Worm (Caenorhabditis elegans) whole organism, L4 larva: ENCODE results near the gene smg-4.

Experiments
- F10B5.3 ChIP-seq: sonication (generic microtip); optimal IDR thresholded peaks from 2 replicates; lab custom pipeline; 2016; ENCODE audit warnings: mild to moderate bottlenecking, missing genetic modification characterization, missing compliant biosample characterization
- F44E2.7 ChIP-seq: fragments of 200-800 bp; sonication (Bioruptor generic); IDR thresholded peaks from 2 replicates; pipeline ENCODE4 v2.1.2; 2022; ENCODE audit warnings: missing genetic modification characterization, missing compliant biosample characterization
- T20F7.1 ChIP-seq: fragments of 200-800 bp; sonication (Bioruptor generic); optimal IDR thresholded peaks from 2 replicates; lab custom pipeline; 2018; ENCODE audit warnings: mild to moderate bottlenecking, missing genetic modification characterization, missing compliant biosample characterization
- Y5F2A.4 ChIP-seq: fragments of 200-800 bp; sonication (Bioruptor generic); optimal IDR thresholded peaks from 2 replicates; lab custom pipeline; 2018; ENCODE audit warnings: mild to moderate bottlenecking, missing genetic modification characterization, missing compliant biosample characterization
- ceh-20 ChIP-seq: fragments of 200-800 bp; sonication (Bioruptor generic); IDR thresholded peaks from 2 replicates; pipeline ENCODE4 v1.3.6; 2022; ENCODE audit warnings: missing genetic modification reagents, missing genetic modification characterization, missing compliant biosample characterization
- ceh-28 ChIP-seq: fragments of 150-350 bp; optimal IDR thresholded peaks from 2 replicates; lab custom pipeline; 2014; ENCODE audit warnings: missing biosample characterization, missing genetic modification reagents, missing genetic modification characterization
- ceh-32 ChIP-seq: sonication (generic microtip); optimal IDR thresholded peaks from 2 replicates; lab custom pipeline; 2016; ENCODE audit warnings: mild to moderate bottlenecking, missing genetic modification characterization, missing compliant biosample characterization; ENCODE audit not compliant: poor library complexity
- ceh-62 ChIP-seq: sonication (generic microtip); optimal IDR thresholded peaks from 2 replicates; lab custom pipeline; 2017; ENCODE audit warnings: missing biosample characterization, missing genetic modification characterization
- ces-1 ChIP-seq: fragments of 150-350 bp; sonication (generic microtip); optimal IDR thresholded peaks from 4 replicates; lab custom pipeline; 2014; ENCODE audit warnings: missing biosample characterization, missing genetic modification reagents, missing genetic modification characterization
- cey-2 ChIP-seq: sonication (generic microtip); optimal IDR thresholded peaks from 3 replicates; lab custom pipeline; 2017; ENCODE audit warnings: missing genetic modification characterization, mild to moderate bottlenecking, missing compliant biosample characterization, antibody characterized with exemption, borderline replicate concordance; ENCODE audit not compliant: insufficient read depth
- daf-12 ChIP-seq: fragments of 150-350 bp; optimal IDR thresholded peaks from 2 replicates; lab custom pipeline; 2014; ENCODE audit warnings: missing biosample characterization, missing genetic modification reagents, missing genetic modification characterization
- daf-19 ChIP-seq: fragments of 200-800 bp; sonication (Bioruptor generic); conservative IDR thresholded peaks from 2 replicates; pipeline ENCODE4 v1.3.6; 2022; ENCODE audit warnings: missing genetic modification characterization, missing compliant biosample characterization
- dmd-6 ChIP-seq: fragments of 200-800 bp; sonication (Bioruptor generic); IDR thresholded peaks from 2 replicates; pipeline ENCODE4 v1.3.6; 2022; ENCODE audit warnings: missing genetic modification reagents, missing genetic modification characterization, missing compliant biosample characterization
- dmd-8 ChIP-seq: fragments of 200-800 bp; sonication (Bioruptor generic); IDR thresholded peaks from 2 replicates; pipeline ENCODE4 v1.3.6; 2022; ENCODE audit warnings: missing genetic modification characterization, missing compliant biosample characterization
- dmd-9 ChIP-seq: fragments of 200-800 bp; sonication (Bioruptor generic); IDR thresholded peaks from 2 replicates; pipeline ENCODE4 v1.3.6; 2022; ENCODE audit warnings: missing genetic modification reagents, missing genetic modification characterization, missing compliant biosample characterization
- egl-27 ChIP-seq: sonication (generic microtip); optimal IDR thresholded peaks from 3 replicates; lab custom pipeline; 2017; ENCODE audit warnings: missing biosample characterization, missing genetic modification reagents, missing genetic modification characterization
- hif-1 ChIP-seq, 2 experiments: sonication (generic microtip); optimal IDR thresholded peaks; 2 replicates each; lab custom pipeline; 2016 to 2017; ENCODE audit warnings: missing compliant biosample characterization in 2 of 2, missing genetic modification characterization in 2 of 2, missing genetic modification reagents in 2 of 2, missing genotype in 2 of 2, mild to moderate bottlenecking in 1 of 2
- hlh-30 ChIP-seq: sonication (generic microtip); optimal IDR thresholded peaks from 2 replicates; lab custom pipeline; 2017; ENCODE audit warnings: antibody characterized with exemption, mild to moderate bottlenecking, missing genetic modification characterization, missing compliant biosample characterization; ENCODE audit not compliant: insufficient read depth
- jun-1 ChIP-seq: fragments of 150-350 bp; optimal IDR thresholded peaks from 2 replicates; lab custom pipeline; 2014; ENCODE audit warnings: missing biosample characterization, missing genetic modification reagents, missing genetic modification characterization
- lin-1 ChIP-seq: fragments of 200-800 bp; sonication (Bioruptor generic); IDR thresholded peaks from 2 replicates; pipeline ENCODE4 v1.3.6; 2022; ENCODE audit warnings: missing genetic modification reagents, missing genetic modification characterization, missing compliant biosample characterization
- lin-13 ChIP-seq: fragments of 150-350 bp; optimal IDR thresholded peaks from 2 replicates; lab custom pipeline; 2014; ENCODE audit warnings: missing biosample characterization, missing genetic modification reagents, missing genetic modification characterization
- lin-15B ChIP-seq: fragments of 150-350 bp; sonication (generic microtip); optimal IDR thresholded peaks from 3 replicates; lab custom pipeline; 2014; ENCODE audit warnings: missing biosample characterization, missing genetic modification characterization
- lin-29 ChIP-seq: fragments of 200-800 bp; sonication (Bioruptor generic); IDR thresholded peaks from 2 replicates; pipeline ENCODE4 v1.3.6; 2022; ENCODE audit warnings: missing genetic modification reagents, missing genetic modification characterization, missing compliant biosample characterization
- lin-39 ChIP-seq: fragments of 150-350 bp; optimal IDR thresholded peaks from 2 replicates; lab custom pipeline; 2014; ENCODE audit warnings: missing biosample characterization, missing genetic modification reagents, missing genetic modification characterization
- lir-3 ChIP-seq: sonication (generic microtip); optimal IDR thresholded peaks from 2 replicates; lab custom pipeline; 2016; ENCODE audit warnings: mild to moderate bottlenecking, missing genetic modification characterization, missing compliant biosample characterization
- lsy-2 ChIP-seq, 2 experiments: fragments of 150-350 bp in 1 of 2; sonication (generic microtip) in 1 of 2; optimal IDR thresholded peaks; 2 replicates each; lab custom pipeline; 2014 to 2017; ENCODE audit warnings: missing biosample characterization in 2 of 2, missing genetic modification characterization in 2 of 2
- madf-5 ChIP-seq, 2 experiments: fragments of 200-800 bp; sonication (Bioruptor generic); IDR thresholded peaks; 2 replicates each; pipeline ENCODE4 v1.3.6; 2022; ENCODE audit warnings: missing compliant biosample characterization in 2 of 2, missing genetic modification characterization in 2 of 2
- mes-2 ChIP-seq: sonication (generic microtip); optimal IDR thresholded peaks from 2 replicates; lab custom pipeline; 2016; ENCODE audit warnings: missing genotype, mild to moderate bottlenecking, missing genetic modification characterization, missing compliant biosample characterization; ENCODE audit not compliant: poor library complexity, severe bottlenecking
- mxl-2 ChIP-seq: fragments of 200-800 bp; sonication (Bioruptor generic); conservative IDR thresholded peaks from 2 replicates; pipeline ENCODE4 v1.3.6; 2022; ENCODE audit warnings: missing genetic modification reagents, missing genetic modification characterization, missing compliant biosample characterization
- nhr-102 ChIP-seq: sonication (generic microtip); optimal IDR thresholded peaks from 2 replicates; lab custom pipeline; 2016; ENCODE audit warnings: mild to moderate bottlenecking, missing genetic modification characterization, moderate library complexity, missing compliant biosample characterization
- nhr-11 ChIP-seq: fragments of 150-350 bp; optimal IDR thresholded peaks from 2 replicates; lab custom pipeline; 2014; ENCODE audit warnings: missing biosample characterization, missing genetic modification characterization
- nhr-237 ChIP-seq: sonication (generic microtip); optimal IDR thresholded peaks from 2 replicates; lab custom pipeline; 2017; ENCODE audit warnings: missing biosample characterization, missing genetic modification characterization
- nhr-25 ChIP-seq: sonication (generic microtip); optimal IDR thresholded peaks from 2 replicates; lab custom pipeline; 2017; ENCODE audit warnings: missing genetic modification characterization, mild to moderate bottlenecking, missing compliant biosample characterization, antibody characterized with exemption, moderate library complexity, borderline replicate concordance; ENCODE audit not compliant: insufficient read depth
- nhr-28 ChIP-seq: fragments of 150-350 bp; optimal IDR thresholded peaks from 2 replicates; lab custom pipeline; 2014; ENCODE audit warnings: missing biosample characterization, missing genetic modification characterization
- nhr-41 ChIP-seq: fragments of 200-800 bp; sonication (Bioruptor generic); IDR thresholded peaks from 2 replicates; pipeline ENCODE4 v1.3.6; 2022; ENCODE audit warnings: missing genetic modification reagents, missing genetic modification characterization, missing compliant biosample characterization
- nhr-6 ChIP-seq: fragments of 150-350 bp; optimal IDR thresholded peaks from 2 replicates; lab custom pipeline; 2014; ENCODE audit warnings: missing biosample characterization, missing genetic modification characterization
- pha-4 ChIP-seq, 2 experiments: fragments of 150-350 bp in 1 of 2; fragments of 200-800 bp in 1 of 2; sonication (Bioruptor generic) in 1 of 2; IDR thresholded peaks in 1 of 2; optimal IDR thresholded peaks in 1 of 2; 2 replicates each; pipeline versions ENCODE4 v1.3.6 to Lab custom; 2014 to 2022; ENCODE audit warnings: missing genetic modification characterization in 2 of 2, missing genetic modification reagents in 2 of 2, missing biosample characterization in 1 of 2, missing compliant biosample characterization in 1 of 2
- saeg-2 ChIP-seq: fragments of 200-800 bp; sonication (Bioruptor generic); IDR thresholded peaks from 2 replicates; pipeline ENCODE4 v1.3.6; 2022; ENCODE audit warnings: missing genetic modification reagents, missing genetic modification characterization, missing compliant biosample characterization
- sdz-12 ChIP-seq: fragments of 200-800 bp; sonication (Bioruptor generic); optimal IDR thresholded peaks from 2 replicates; lab custom pipeline; 2018; ENCODE audit warnings: mild to moderate bottlenecking, missing genetic modification characterization, missing compliant biosample characterization
- skn-1 ChIP-seq: fragments of 150-350 bp; optimal IDR thresholded peaks from 2 replicates; lab custom pipeline; 2014; ENCODE audit warnings: missing biosample characterization, missing genetic modification characterization
- snpc-1.2 ChIP-seq: fragments of 200-800 bp; sonication (Bioruptor generic); IDR thresholded peaks from 2 replicates; pipeline ENCODE4 v1.3.6; 2022; ENCODE audit warnings: missing genetic modification reagents, missing genetic modification characterization, missing compliant biosample characterization
- spr-1 ChIP-seq: sonication (generic microtip); optimal IDR thresholded peaks from 2 replicates; lab custom pipeline; 2016; ENCODE audit warnings: mild to moderate bottlenecking, missing genetic modification characterization, missing compliant biosample characterization
- tag-97 ChIP-seq: fragments of 200-800 bp; sonication (Bioruptor generic); IDR thresholded peaks from 2 replicates; pipeline ENCODE4 v1.3.6; 2022; ENCODE audit warnings: missing genetic modification characterization, missing compliant biosample characterization
- unc-130 ChIP-seq: sonication (generic microtip); optimal IDR thresholded peaks from 2 replicates; lab custom pipeline; 2016; ENCODE audit warnings: missing genetic modification reagents, missing genetic modification characterization, missing compliant biosample characterization
- unc-39 ChIP-seq: sonication (generic microtip); optimal IDR thresholded peaks from 2 replicates; lab custom pipeline; 2017; ENCODE audit warnings: missing biosample characterization, missing genetic modification characterization
- vab-7 ChIP-seq: fragments of 200-800 bp; sonication (Bioruptor generic); IDR thresholded peaks from 2 replicates; pipeline ENCODE4 v1.3.6; 2022; ENCODE audit warnings: missing genetic modification reagents, missing genetic modification characterization, missing compliant biosample characterization
- zip-11 ChIP-seq: fragments of 200-800 bp; sonication (Bioruptor generic); IDR thresholded peaks from 2 replicates; pipeline ENCODE4 v1.3.6; 2022; ENCODE audit warnings: missing genetic modification characterization, missing compliant biosample characterization
- ztf-11 ChIP-seq: fragments of 150-350 bp; optimal IDR thresholded peaks from 2 replicates; lab custom pipeline; 2014; ENCODE audit warnings: missing biosample characterization, missing genetic modification characterization
- ztf-7 ChIP-seq: fragments of 150-350 bp; optimal IDR thresholded peaks from 2 replicates; lab custom pipeline; 2014; ENCODE audit warnings: missing biosample characterization, missing genetic modification characterization

The smg-4 gene

DNA sequence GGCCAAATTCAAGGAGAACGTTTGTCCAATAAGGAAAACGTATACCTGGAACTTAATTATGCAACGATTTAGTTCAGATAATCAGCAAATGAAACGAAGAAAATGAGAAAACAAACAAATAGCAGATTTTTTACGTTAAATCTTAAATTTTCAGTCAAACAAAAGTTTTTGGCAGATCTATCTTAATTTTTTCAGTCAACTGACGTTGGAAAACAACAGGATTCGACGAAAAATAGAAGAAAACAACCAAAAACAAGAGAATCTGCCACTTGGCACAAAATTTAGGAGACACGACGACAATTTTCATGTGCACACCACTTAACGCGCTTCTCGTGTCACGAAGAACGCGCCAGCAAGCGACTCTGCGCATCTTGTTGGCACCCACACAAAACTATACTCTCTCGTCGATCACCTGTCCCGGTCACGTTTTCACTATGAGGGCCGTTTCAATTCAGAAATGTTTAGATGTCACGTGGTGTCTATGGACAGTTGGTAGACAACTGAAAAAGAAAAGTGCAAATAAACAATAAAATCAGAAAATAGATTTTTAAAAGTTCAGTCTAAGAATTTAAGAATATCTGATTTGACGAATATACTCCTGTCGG, 12.2 kb upstream of the smg-4 start, which contains the start of gene ztf-7:
Gene ztf-7, minus strand, starts transcription at position 51 of the 605 bp plus-strand sequence.
- TF ChIP-seq nhr-11 (tag; lab: Kevin White, UChicago): peak; percentile 98
- TF ChIP-seq lin-13 (GFP tag; lab: Kevin White, UChicago): peak; percentile 92
- TF ChIP-seq lir-3 (tag; lab: Kevin White, UChicago): no peak
- TF ChIP-seq T20F7.1 (GFP tag; lab: Kevin White, UChicago): peak; percentile 91
- no peak for TF ChIP-seq daf-12 (tag; lab: Kevin White, UChicago)
- peak; percentile 80 for TF ChIP-seq vab-7
- peak; percentile 74 for TF ChIP-seq nhr-41
- no peak for TF ChIP-seq madf-5 (GFP tag; IDR thresholded peaks at IDR 0.05; lab: Robert Waterston, UW)
- TF ChIP-seq skn-1 (tag; lab: Kevin White, UChicago): peak; percentile 29
- TF ChIP-seq lin-15B (tag; lab: Kevin White, UChicago): no peak
- TF ChIP-seq snpc-1.2 (GFP tag; lab: Robert Waterston, UW): 0 out of 2 replicates have a peak, but pooled peaks have one; percentile 18
- no peak for TF ChIP-seq zip-11
- no peak for TF ChIP-seq ztf-11 (tag; lab: Kevin White, UChicago)
- TF ChIP-seq sdz-12 (GFP tag; lab: Kevin White, UChicago): no peak
- TF ChIP-seq dmd-9 (GFP tag; lab: Robert Waterston, UW): peak; percentile 80; the same call in 1 of the 2 replicates
- peak; percentile 73 for TF ChIP-seq ztf-7 (tag; lab: Kevin White, UChicago)
- peak; percentile 96 for TF ChIP-seq nhr-28 (tag; lab: Kevin White, UChicago)
- TF ChIP-seq mes-2: peak; percentile 90
- TF ChIP-seq F44E2.7 (GFP tag; lab: Robert Waterston, UW): no peak
- TF ChIP-seq dmd-6 (GFP tag; lab: Robert Waterston, UW): peak; percentile 99
- TF ChIP-seq cey-2 (tag; lab: Kevin White, UChicago): no peak
- TF ChIP-seq egl-27 (tag; lab: Kevin White, UChicago): no peak
- TF ChIP-seq ces-1 (GFP tag; lab: Kevin White, UChicago): no peak
- peak; percentile 74 to 92 for TF ChIP-seq hif-1 (tag; optimal IDR thresholded peaks at IDR 0.05; lab: Kevin White, UChicago)
- TF ChIP-seq ceh-32 (tag; lab: Kevin White, UChicago): peak; percentile 44
- peak; percentile 85 for TF ChIP-seq lin-29 (GFP tag; lab: Robert Waterston, UW)
- TF ChIP-seq daf-19 (GFP tag; lab: Robert Waterston, UW): peak; percentile 85
- TF ChIP-seq hlh-30 (tag; lab: Kevin White, UChicago): peak; percentile 100
- TF ChIP-seq lsy-2 (tag; optimal IDR thresholded peaks at IDR 0.05; lab: Kevin White, UChicago): peak; percentile 80 to 95
- peak; percentile 69 for TF ChIP-seq jun-1 (tag; lab: Kevin White, UChicago)
- no peak for TF ChIP-seq lin-39
- TF ChIP-seq dmd-8: no peak
- no peak for TF ChIP-seq ceh-28 (tag; lab: Kevin White, UChicago)
- no peak for TF ChIP-seq unc-130 (GFP tag; lab: Kevin White, UChicago)
- no peak for TF ChIP-seq ceh-62 (tag; lab: Kevin White, UChicago)
- no peak for TF ChIP-seq unc-39 (tag; lab: Kevin White, UChicago)
- TF ChIP-seq mxl-2 (GFP tag; lab: Robert Waterston, UW): peak; percentile 77
- no peak for TF ChIP-seq tag-97 (GFP tag; lab: Robert Waterston, UW)
- peak; percentile 84 for TF ChIP-seq pha-4 (GFP tag; IDR thresholded peaks at IDR 0.05; lab: Robert Waterston, UW)
- TF ChIP-seq pha-4 (tag; optimal IDR thresholded peaks at IDR 0.05; lab: Kevin White, UChicago): peak; percentile 41
- peak; percentile 79 for TF ChIP-seq F10B5.3 (tag; lab: Kevin White, UChicago)
- peak; percentile 91 for TF ChIP-seq spr-1 (tag; lab: Kevin White, UChicago)
- peak; percentile 96 for TF ChIP-seq ceh-20 (GFP tag; lab: Robert Waterston, UW)
- TF ChIP-seq nhr-25 (tag; lab: Kevin White, UChicago): peak; percentile 85
- no peak for TF ChIP-seq nhr-237 (tag; lab: Kevin White, UChicago)
- peak; percentile 87 for TF ChIP-seq nhr-6 (tag; lab: Kevin White, UChicago)
- peak; percentile 97 for TF ChIP-seq nhr-102 (tag; lab: Kevin White, UChicago)
- TF ChIP-seq Y5F2A.4 (GFP tag; lab: Kevin White, UChicago): no peak
- TF ChIP-seq lin-1: peak; percentile 93
- peak; percentile 93 for TF ChIP-seq saeg-2 (GFP tag; lab: Robert Waterston, UW)
